Fruit fly (Drosophila melanogaster): ENCODE results near the gene CG10803.

CG10803 gene

dm6 chrX:3485304-3485703 lies at the start of gene CG10803, which contains the start of gene CG14270:
Gene CG10803 (plus strand): TSS chrX:3485650.
Gene CG14270 (minus strand): TSS chrX:3485378.
- TF ChIP-seq CG8478 (optimal IDR thresholded peaks at IDR 0.05) (no peak), CTCF (optimal IDR thresholded peaks at IDR 0.05) (no peak)

dm6 chrX:3435707-3436106 lies 49.7 kb upstream of the CG10803 start, which contains the start of gene CG14269:
Gene CG14269 (minus strand): TSS chrX:3435807.
- TF ChIP-seq CTCF (optimal IDR thresholded peaks at IDR 0.05), result no peak
- TF ChIP-seq CG8478 (optimal IDR thresholded peaks at IDR 0.05), result no peak

- no peak for TF ChIP-seq CTCF (optimal IDR thresholded peaks at IDR 0.05)
- no peak for TF ChIP-seq CG8478 (optimal IDR thresholded peaks at IDR 0.05)
Observed at dm6 chrX:3436183-3436582, 49.3 kb upstream of the CG10803 start.

dm6 chrX:3437493-3437892 lies 48.0 kb upstream of the CG10803 start:
- TF ChIP-seq CG8478 (optimal IDR thresholded peaks at IDR 0.05), result no peak
- TF ChIP-seq CTCF (optimal IDR thresholded peaks at IDR 0.05), result no peak

dm6 chrX:3440506-3440905 lies 44.9 kb upstream of the CG10803 start:
- no peak for TF ChIP-seq CG8478 (optimal IDR thresholded peaks at IDR 0.05)
- no peak for TF ChIP-seq CTCF (optimal IDR thresholded peaks at IDR 0.05)

dm6 chrX:3442543-3443207 lies 42.8 kb upstream of the CG10803 start:
- TF ChIP-seq CTCF (optimal IDR thresholded peaks at IDR 0.05), result no peak
- TF ChIP-seq CG8478 (optimal IDR thresholded peaks at IDR 0.05), result no peak

- TF ChIP-seq CG8478 (optimal IDR thresholded peaks at IDR 0.05), result no peak
- no peak for TF ChIP-seq CTCF (optimal IDR thresholded peaks at IDR 0.05)
Observed at dm6 chrX:3443902-3444301, 41.5 kb upstream of the CG10803 start.

- TF ChIP-seq CG8478 (optimal IDR thresholded peaks at IDR 0.05), result no peak
- no peak for TF ChIP-seq CTCF (optimal IDR thresholded peaks at IDR 0.05)
Observed at dm6 chrX:3444800-3445199, 40.6 kb upstream of the CG10803 start.

- TF ChIP-seq CTCF (optimal IDR thresholded peaks at IDR 0.05) (no peak), CG8478 (optimal IDR thresholded peaks at IDR 0.05) (no peak)
Observed at dm6 chrX:3446157-3446556, 39.3 kb upstream of the CG10803 start.

- TF ChIP-seq CTCF (optimal IDR thresholded peaks at IDR 0.05) (no peak), CG8478 (optimal IDR thresholded peaks at IDR 0.05) (no peak)
Observed at dm6 chrX:3446650-3447049, 38.8 kb upstream of the CG10803 start.

dm6 chrX:3447718-3448523 lies 37.5 kb upstream of the CG10803 start:
- no peak for TF ChIP-seq CG8478 (optimal IDR thresholded peaks at IDR 0.05)
- no peak for TF ChIP-seq CTCF (optimal IDR thresholded peaks at IDR 0.05)

dm6 chrX:3448893-3449394 lies 36.5 kb upstream of the CG10803 start, which contains the start of gene CG12535:
Gene CG12535 (minus strand): TSS chrX:3448943.
- TF ChIP-seq CG8478 (optimal IDR thresholded peaks at IDR 0.05) (no peak), CTCF (optimal IDR thresholded peaks at IDR 0.05) (no peak)

dm6 chrX:3451250-3451786 lies 34.1 kb upstream of the CG10803 start:
- TF ChIP-seq CG8478 (optimal IDR thresholded peaks at IDR 0.05), result no peak
- no peak for TF ChIP-seq CTCF (optimal IDR thresholded peaks at IDR 0.05)

- no peak for TF ChIP-seq CTCF (optimal IDR thresholded peaks at IDR 0.05)
- TF ChIP-seq CG8478 (optimal IDR thresholded peaks at IDR 0.05), result no peak
Observed at dm6 chrX:3451916-3452315, 33.5 kb upstream of the CG10803 start.

- no peak for TF ChIP-seq CG8478 (optimal IDR thresholded peaks at IDR 0.05)
- TF ChIP-seq CTCF (optimal IDR thresholded peaks at IDR 0.05), result no peak
Observed at dm6 chrX:3453038-3453819, 32.2 kb upstream of the CG10803 start.

Measured in S2 (cell line).